Fruit fly (Drosophila melanogaster): ENCODE measurements around the gene Dab.

The Dab gene

dm6 chr3L:16743906-16744704 is 32.2 kb downstream of the Dab start (continued):
- no peak for TF ChIP-seq CoRest (tag; optimal IDR thresholded peaks at IDR 0.05)
- TF ChIP-seq HmgZ (tag; optimal IDR thresholded peaks at IDR 0.05) = no peak
- TF ChIP-seq gsb-n (tag; optimal IDR thresholded peaks at IDR 0.05) = no peak
- no peak for TF ChIP-seq gce (GFP tag; IDR thresholded peaks at IDR 0.05)
- no peak for TF ChIP-seq fu2 (GFP tag; optimal IDR thresholded peaks at IDR 0.05)
- TF ChIP-seq dpn (GFP tag; optimal IDR thresholded peaks at IDR 0.05) = no peak
- TF ChIP-seq slbo (GFP tag; IDR thresholded peaks at IDR 0.05) = no peak
- no peak for TF ChIP-seq Meics (GFP tag; optimal IDR thresholded peaks at IDR 0.05)
- peak; percentile 36 for TF ChIP-seq CG2678 (tag; optimal IDR thresholded peaks at IDR 0.05)
- no peak for TF ChIP-seq CG1647 (GFP tag; optimal IDR thresholded peaks at IDR 0.05)
- no peak for TF ChIP-seq B-H1 (GFP tag; IDR thresholded peaks at IDR 0.05)
- TF ChIP-seq CG11456 (GFP tag; IDR thresholded peaks at IDR 0.05) = no peak
- no peak for TF ChIP-seq crol (GFP tag; IDR thresholded peaks at IDR 0.05)
- TF ChIP-seq CG6272 (GFP tag; IDR thresholded peaks at IDR 0.05) = no peak
- no peak for TF ChIP-seq Sin3A (optimal IDR thresholded peaks at IDR 0.05)
- TF ChIP-seq CG13775 (GFP tag; optimal IDR thresholded peaks at IDR 0.05) = no peak
- TF ChIP-seq CG18764 (GFP tag; optimal IDR thresholded peaks at IDR 0.05) = no peak
- no peak for TF ChIP-seq CG4404 (GFP tag; IDR thresholded peaks at IDR 0.05)
- TF ChIP-seq gcm2 (GFP tag; optimal IDR thresholded peaks at IDR 0.05) = no peak
- TF ChIP-seq CG16813 (GFP tag; IDR thresholded peaks at IDR 0.05; ENCODE audit: partially characterized antibody) = no peak
- TF ChIP-seq Awh (GFP tag; IDR thresholded peaks at IDR 0.05) = no peak
- TF ChIP-seq gt (GFP tag; IDR thresholded peaks at IDR 0.05) = no peak
- no peak for TF ChIP-seq Oli (tag; optimal IDR thresholded peaks at IDR 0.05)
- TF ChIP-seq CG15269 (tag; optimal IDR thresholded peaks at IDR 0.05) = no peak
- no peak for TF ChIP-seq pita (GFP tag; optimal IDR thresholded peaks at IDR 0.05)
- no peak for TF ChIP-seq br (optimal IDR thresholded peaks at IDR 0.05)
- TF ChIP-seq CG8281 (tag; optimal IDR thresholded peaks at IDR 0.05) = no peak
- no peak for TF ChIP-seq CG1832 (GFP tag; optimal IDR thresholded peaks at IDR 0.05)
- TF ChIP-seq lilli (GFP tag; optimal IDR thresholded peaks at IDR 0.05) = no peak
- no peak for TF ChIP-seq CG4854 (GFP tag; optimal IDR thresholded peaks at IDR 0.05)
- TF ChIP-seq sens (GFP tag) = peak; percentile 94
- TF ChIP-seq CG18619 (GFP tag; optimal IDR thresholded peaks at IDR 0.05) = no peak
- 0 out of 3 replicates have a peak, but pooled peaks have one; percentile 37 for TF ChIP-seq CG17361 (GFP tag; IDR thresholded peaks at IDR 0.05)
- no peak for TF ChIP-seq tgo (GFP tag; IDR thresholded peaks at IDR 0.05)
- TF ChIP-seq HLHmδ (GFP tag; optimal IDR thresholded peaks at IDR 0.05) = peak; percentile 56
- no peak for TF ChIP-seq sqz (GFP tag; optimal IDR thresholded peaks at IDR 0.05)
- no peak for TF ChIP-seq CG5953 (GFP tag; IDR thresholded peaks at IDR 0.05)
- no peak for TF ChIP-seq CG7928 (GFP tag; optimal IDR thresholded peaks at IDR 0.05)
- TF ChIP-seq CG10543 (GFP tag; optimal IDR thresholded peaks at IDR 0.05) = no peak
- no peak for TF ChIP-seq stc (GFP tag; IDR thresholded peaks at IDR 0.05)
- TF ChIP-seq Hr39 (optimal IDR thresholded peaks at IDR 0.05) = no peak
- TF ChIP-seq Hey (tag; optimal IDR thresholded peaks at IDR 0.05) = no peak
- no peak for TF ChIP-seq Abd-B (GFP tag; optimal IDR thresholded peaks at IDR 0.05)
- no peak for TF ChIP-seq pho (GFP tag; optimal IDR thresholded peaks at IDR 0.05)
- TF ChIP-seq HmgD (GFP tag; optimal IDR thresholded peaks at IDR 0.05) = no peak
- no peak for TF ChIP-seq exex (tag; optimal IDR thresholded peaks at IDR 0.05)
- TF ChIP-seq CG33557 (GFP tag; optimal IDR thresholded peaks at IDR 0.05) = peak; percentile 13
- TF ChIP-seq CG7556 (GFP tag; optimal IDR thresholded peaks at IDR 0.05) = no peak
- peak; percentile 60 for TF ChIP-seq CG14710 (tag; optimal IDR thresholded peaks at IDR 0.05)
- TF ChIP-seq CkIIα-i1 (GFP tag; IDR thresholded peaks at IDR 0.05) = no peak
- no peak for TF ChIP-seq Aef1 (GFP tag; IDR thresholded peaks at IDR 0.05)
- no peak for TF ChIP-seq CG8359 (GFP tag; optimal IDR thresholded peaks at IDR 0.05; ENCODE audit: borderline replicate concordance)
